Worm (Caenorhabditis elegans) whole organism, early embryonic: Measurements from ENCODE around the gene snfc-5.

Experiments
- B0310.2 ChIP-seq: sonication (generic microtip); optimal IDR thresholded peaks from 2 replicates; lab custom pipeline; 2016; ENCODE audit warnings: mild to moderate bottlenecking, missing genetic modification characterization, missing compliant biosample characterization
- F13C5.2 ChIP-seq: sonication (generic microtip); optimal IDR thresholded peaks from 2 replicates; lab custom pipeline; 2017; ENCODE audit warnings: mild to moderate bottlenecking, missing genetic modification characterization, inconsistent platforms, missing compliant biosample characterization
- aly-1 ChIP-seq: sonication (generic microtip); optimal IDR thresholded peaks from 2 replicates; lab custom pipeline; 2016; ENCODE audit warnings: missing genetic modification characterization, missing compliant biosample characterization
- ama-1 ChIP-seq: fragments of 150-350 bp; optimal IDR thresholded peaks from 2 replicates; lab custom pipeline; 2014
- ceh-13 ChIP-seq: fragments of 200-800 bp; sonication (Bioruptor generic); optimal IDR thresholded peaks from 2 replicates; lab custom pipeline; 2018; ENCODE audit warnings: mild to moderate bottlenecking, missing genetic modification characterization, missing compliant biosample characterization
- ceh-36 ChIP-seq: sonication (generic microtip); optimal IDR thresholded peaks from 2 replicates; lab custom pipeline; 2016; ENCODE audit warnings: missing genetic modification characterization, inconsistent platforms, missing compliant biosample characterization
- ets-7 ChIP-seq: sonication (generic microtip); optimal IDR thresholded peaks from 2 replicates; lab custom pipeline; 2016; ENCODE audit warnings: missing genotype, missing genetic modification characterization, missing compliant biosample characterization
- flt-1 ChIP-seq: fragments of 200-800 bp; sonication (Bioruptor generic); IDR thresholded peaks from 2 replicates; pipeline ENCODE4 v1.3.6; 2022; ENCODE audit warnings: missing genetic modification characterization, missing compliant biosample characterization
- hmbx-1 ChIP-seq: sonication (generic microtip); optimal IDR thresholded peaks from 2 replicates; lab custom pipeline; 2016; ENCODE audit warnings: mild to moderate bottlenecking, missing genetic modification characterization, missing compliant biosample characterization
- hmg-4 ChIP-seq: fragments of 200-800 bp; sonication (Bioruptor generic); optimal IDR thresholded peaks from 2 replicates; lab custom pipeline; 2018; ENCODE audit warnings: mild to moderate bottlenecking, missing genetic modification characterization, missing compliant biosample characterization
- hnd-1 ChIP-seq: sonication (generic microtip); optimal IDR thresholded peaks from 2 replicates; lab custom pipeline; 2016; ENCODE audit warnings: missing genetic modification characterization, missing compliant biosample characterization
- pes-1 ChIP-seq: fragments of 200-800 bp; sonication (Bioruptor generic); IDR thresholded peaks from 2 replicates; pipeline ENCODE4 v1.3.6; 2022; ENCODE audit warnings: missing genetic modification reagents, missing genetic modification characterization, missing compliant biosample characterization
- scrt-1 ChIP-seq: fragments of 200-800 bp; sonication (Bioruptor generic); IDR thresholded peaks from 2 replicates; pipeline ENCODE4 v1.3.6; 2022; ENCODE audit warnings: missing genetic modification characterization, missing compliant biosample characterization
- sea-1 ChIP-seq: fragments of 200-800 bp; sonication (Bioruptor generic); conservative IDR thresholded peaks from 2 replicates; pipeline ENCODE4 v1.3.6; 2022; ENCODE audit warnings: missing genetic modification characterization, missing compliant biosample characterization
- tbx-11 ChIP-seq: fragments of 200-800 bp; sonication (Bioruptor generic); IDR thresholded peaks from 2 replicates; pipeline ENCODE4 v1.3.6; 2022; ENCODE audit warnings: missing genetic modification characterization, missing compliant biosample characterization
- tbx-37 ChIP-seq: fragments of 200-800 bp; sonication (Bioruptor generic); conservative IDR thresholded peaks from 2 replicates; pipeline ENCODE4 v1.3.6; 2022; ENCODE audit warnings: missing genetic modification reagents, missing genetic modification characterization, missing compliant biosample characterization
- tra-4 ChIP-seq: sonication (generic microtip); optimal IDR thresholded peaks from 2 replicates; lab custom pipeline; 2017; ENCODE audit warnings: missing genetic modification characterization, missing compliant biosample characterization

snfc-5 gene

ce11 chrIII:4391938-4392337, 12.6 kb upstream of the snfc-5 start:
- TF ChIP-seq flt-1 (GFP tag; lab: Robert Waterston, UW), result no peak

- TF ChIP-seq hmbx-1 (tag; lab: Kevin White, UChicago) (no peak), aly-1 (tag; lab: Kevin White, UChicago) (no peak), B0310.2 (tag; lab: Kevin White, UChicago) (no peak), flt-1 (GFP tag; lab: Robert Waterston, UW) (no peak), tbx-11 (no peak), sea-1 (GFP tag; lab: Robert Waterston, UW) (no peak), tra-4 (tag; lab: Kevin White, UChicago) (no peak), tbx-37 (GFP tag; lab: Robert Waterston, UW) (no peak), pes-1 (no peak), hnd-1 (tag; lab: Kevin White, UChicago) (no peak), hmg-4 (GFP tag; lab: Kevin White, UChicago) (no peak), ceh-36 (tag; lab: Kevin White, UChicago) (no peak), ceh-13 (GFP tag; lab: Kevin White, UChicago) (no peak), scrt-1 (no peak), F13C5.2 (tag; lab: Kevin White, UChicago) (no peak), ets-7 (tag; lab: Kevin White, UChicago) (no peak), ama-1 (lab: Kevin White, UChicago) (no peak)
These were observed 10.1 kb upstream of the snfc-5 start, which contains the start of gene R07E5.4 for ce11 chrIII:4394496-4394895. Gene R07E5.4, plus strand, starts transcription at chrIII:4394796.

ce11 chrIII:4395857-4396256, 8.7 kb upstream of the snfc-5 start:
- no peak for TF ChIP-seq hmg-4 (GFP tag; lab: Kevin White, UChicago)
- TF ChIP-seq ceh-36 (tag; lab: Kevin White, UChicago), result no peak
- no peak for TF ChIP-seq tra-4 (tag; lab: Kevin White, UChicago)
- no peak for TF ChIP-seq tbx-11
- TF ChIP-seq pes-1, result no peak
- no peak for TF ChIP-seq aly-1 (tag; lab: Kevin White, UChicago)
- no peak for TF ChIP-seq ama-1 (lab: Kevin White, UChicago)
- no peak for TF ChIP-seq ets-7 (tag; lab: Kevin White, UChicago)

- TF ChIP-seq tbx-37 (GFP tag; lab: Robert Waterston, UW) (no peak), B0310.2 (tag; lab: Kevin White, UChicago) (no peak), ets-7 (tag; lab: Kevin White, UChicago) (no peak)
These were observed 7.5 kb upstream of the snfc-5 start, which contains the start of gene R07E5.5 for ce11 chrIII:4397115-4397514. Gene R07E5.5, plus strand, starts transcription at chrIII:4397415.

ce11 chrIII:4398463-4398862, 6.1 kb upstream of the snfc-5 start, which contains the start of gene R07E5.6:
Gene R07E5.6, plus strand, starts transcription at chrIII:4398763.
- TF ChIP-seq hnd-1 (tag; lab: Kevin White, UChicago) (no peak), aly-1 (tag; lab: Kevin White, UChicago) (no peak), B0310.2 (tag; lab: Kevin White, UChicago) (no peak), ceh-36 (tag; lab: Kevin White, UChicago) (no peak), tbx-11 (no peak), sea-1 (GFP tag; lab: Robert Waterston, UW) (no peak), flt-1 (GFP tag; lab: Robert Waterston, UW) (no peak), pes-1 (no peak), tbx-37 (GFP tag; lab: Robert Waterston, UW) (no peak), F13C5.2 (tag; lab: Kevin White, UChicago) (no peak), scrt-1 (no peak), hmg-4 (GFP tag; lab: Kevin White, UChicago) (no peak)

- TF ChIP-seq F13C5.2 (tag; lab: Kevin White, UChicago), result no peak
- TF ChIP-seq flt-1 (GFP tag; lab: Robert Waterston, UW), result no peak
- no peak for TF ChIP-seq ceh-13 (GFP tag; lab: Kevin White, UChicago)
- no peak for TF ChIP-seq tbx-37 (GFP tag; lab: Robert Waterston, UW)
- TF ChIP-seq aly-1 (tag; lab: Kevin White, UChicago), result no peak
- TF ChIP-seq hmg-4 (GFP tag; lab: Kevin White, UChicago), result no peak
- no peak for TF ChIP-seq ets-7 (tag; lab: Kevin White, UChicago)
- no peak for TF ChIP-seq ama-1 (lab: Kevin White, UChicago)
- TF ChIP-seq B0310.2 (tag; lab: Kevin White, UChicago), result no peak
- no peak for TF ChIP-seq hmbx-1 (tag; lab: Kevin White, UChicago)
- no peak for TF ChIP-seq tbx-11
- no peak for TF ChIP-seq hnd-1 (tag; lab: Kevin White, UChicago)
- TF ChIP-seq scrt-1, result no peak
- TF ChIP-seq sea-1 (GFP tag; lab: Robert Waterston, UW), result no peak
- no peak for TF ChIP-seq pes-1
- no peak for TF ChIP-seq ceh-36 (tag; lab: Kevin White, UChicago)
- TF ChIP-seq tra-4 (tag; lab: Kevin White, UChicago), result no peak
These were observed 3.4 kb upstream of the snfc-5 start, which contains the start of gene R07E5.15 for ce11 chrIII:4401142-4401541. Gene R07E5.15, plus strand, starts transcription at chrIII:4401442.

ce11 chrIII:4405986-4406385, 1.4 kb downstream of the snfc-5 start, which contains the start of gene rnp-4:
Gene rnp-4, plus strand, starts transcription at chrIII:4406286.
- TF ChIP-seq sea-1 (GFP tag; lab: Robert Waterston, UW), result no peak
- TF ChIP-seq flt-1 (GFP tag; lab: Robert Waterston, UW), result no peak
- no peak for TF ChIP-seq scrt-1
- no peak for TF ChIP-seq tbx-11
- no peak for TF ChIP-seq B0310.2 (tag; lab: Kevin White, UChicago)
- no peak for TF ChIP-seq ceh-13 (GFP tag; lab: Kevin White, UChicago)
- no peak for TF ChIP-seq ama-1 (lab: Kevin White, UChicago)
- no peak for TF ChIP-seq F13C5.2 (tag; lab: Kevin White, UChicago)
- no peak for TF ChIP-seq aly-1 (tag; lab: Kevin White, UChicago)
- TF ChIP-seq hnd-1 (tag; lab: Kevin White, UChicago), result no peak
- TF ChIP-seq tra-4 (tag; lab: Kevin White, UChicago), result no peak
- no peak for TF ChIP-seq hmg-4 (GFP tag; lab: Kevin White, UChicago)
- no peak for TF ChIP-seq hmbx-1 (tag; lab: Kevin White, UChicago)
- no peak for TF ChIP-seq ets-7 (tag; lab: Kevin White, UChicago)
- no peak for TF ChIP-seq ceh-36 (tag; lab: Kevin White, UChicago)
- TF ChIP-seq pes-1, result no peak
- no peak for TF ChIP-seq tbx-37 (GFP tag; lab: Robert Waterston, UW)
